Fruit fly (Drosophila melanogaster) whole organism, prepupa: ENCODE results near the gene CG9588.

Experiments
- Blimp-1 ChIP-seq: fragments of 200-800 bp; sonication (Bioruptor generic); optimal IDR thresholded peaks from 3 replicates; lab custom pipeline; 2017; ENCODE audit warnings: missing biosample characterization, missing genetic modification characterization, mild to moderate bottlenecking, moderate library complexity, missing genetic modification reagents
- CG10669 ChIP-seq: fragments of 200-800 bp; sonication (Bioruptor generic); optimal IDR thresholded peaks from 3 replicates; lab custom pipeline; 2018; ENCODE audit warnings: missing biosample characterization, mild to moderate bottlenecking, missing genetic modification characterization, moderate library complexity

DNA sequence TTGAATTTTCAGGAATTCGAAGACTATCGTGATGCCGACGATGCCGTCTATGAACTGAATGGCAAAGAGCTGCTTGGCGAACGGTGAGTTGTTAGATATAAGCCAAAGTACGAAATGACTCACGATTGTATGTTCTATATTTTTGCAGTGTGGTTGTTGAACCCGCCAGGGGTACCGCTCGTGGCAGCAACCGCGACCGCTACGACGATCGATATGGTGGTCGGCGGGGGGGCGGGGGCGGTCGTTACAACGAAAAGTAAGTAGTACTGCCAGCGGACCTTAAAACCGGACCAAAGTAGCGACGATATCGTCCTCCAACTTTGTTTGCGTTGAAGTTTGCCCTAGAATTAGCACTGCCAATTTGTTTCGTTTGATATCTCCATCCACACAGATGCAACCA, 14.3 kb downstream of the CG9588 start:
- TF ChIP-seq Blimp-1, result no peak
- TF ChIP-seq CG10669 (GFP tag; lab: Kevin White, UChicago), result no peak
